Worm (Caenorhabditis elegans) whole organism, young adult: ENCODE data around the gene pot-1.

Experiments
- B0261.1 ChIP-seq: sonication (generic microtip); optimal IDR thresholded peaks from 2 replicates; lab custom pipeline; 2016; ENCODE audit warnings: mild to moderate bottlenecking, missing genetic modification characterization, moderate library complexity, missing compliant biosample characterization
- C17E4.6 ChIP-seq: fragments of 200-800 bp; sonication (Bioruptor generic); IDR thresholded peaks from 2 replicates; pipeline ENCODE4 v1.3.6; 2022; ENCODE audit warnings: missing genetic modification reagents, missing genetic modification characterization, missing compliant biosample characterization
- F22D6.2 ChIP-seq: sonication (generic microtip); optimal IDR thresholded peaks from 2 replicates; lab custom pipeline; 2016; ENCODE audit warnings: mild to moderate bottlenecking, missing genetic modification characterization, missing compliant biosample characterization
- F23B12.7 ChIP-seq: sonication (generic microtip); optimal IDR thresholded peaks from 2 replicates; lab custom pipeline; 2017; ENCODE audit warnings: missing genetic modification characterization, mild to moderate bottlenecking, missing compliant biosample characterization, antibody characterized with exemption, moderate library complexity; ENCODE audit not compliant: insufficient read depth
- F33H1.4 ChIP-seq: fragments of 200-800 bp; sonication (Bioruptor generic); IDR thresholded peaks from 2 replicates; pipeline ENCODE4 v1.3.6; 2022; ENCODE audit warnings: missing genetic modification reagents, missing genetic modification characterization, missing compliant biosample characterization
- F37B4.10 ChIP-seq: fragments of 200-800 bp; sonication (Bioruptor generic); IDR thresholded peaks from 2 replicates; pipeline ENCODE4 v1.3.6; 2022; ENCODE audit warnings: missing genetic modification characterization, missing compliant biosample characterization
- F52B5.7 ChIP-seq: sonication (generic microtip); optimal IDR thresholded peaks from 2 replicates; lab custom pipeline; 2016; ENCODE audit warnings: mild to moderate bottlenecking, missing genetic modification characterization, missing compliant biosample characterization
- K12H6.12 ChIP-seq: fragments of 200-800 bp; sonication (Bioruptor generic); optimal IDR thresholded peaks from 2 replicates; lab custom pipeline; 2018; ENCODE audit warnings: mild to moderate bottlenecking, missing genetic modification characterization, missing compliant biosample characterization
- Y95B8A.8 ChIP-seq: fragments of 200-800 bp; sonication (Bioruptor generic); IDR thresholded peaks from 2 replicates; pipeline ENCODE4 v1.3.6; 2022; ENCODE audit warnings: missing genetic modification reagents, missing genetic modification characterization, missing compliant biosample characterization
- ama-1 ChIP-seq, 3 experiments: fragments of 150-350 bp in 1 of 3; sonication (generic microtip) in 2 of 3; optimal IDR thresholded peaks; 2 replicates each; lab custom pipeline; 2014 to 2018; ENCODE audit warnings: missing biosample characterization in 2 of 3, missing genetic modification characterization in 2 of 3, missing genetic modification reagents in 2 of 3
- atf-7 ChIP-seq: sonication (generic microtip); optimal IDR thresholded peaks from 2 replicates; lab custom pipeline; 2017; ENCODE audit warnings: mild to moderate bottlenecking, missing genetic modification characterization, missing compliant biosample characterization
- attf-6 ChIP-seq: fragments of 200-800 bp; sonication (Bioruptor generic); IDR thresholded peaks from 2 replicates; pipeline ENCODE4 v1.3.6; 2022; ENCODE audit warnings: missing genetic modification reagents, missing genetic modification characterization, missing compliant biosample characterization
- bed-2 ChIP-seq: fragments of 200-800 bp; sonication (Bioruptor generic); IDR thresholded peaks from 2 replicates; pipeline ENCODE4 v1.3.6; 2022; ENCODE audit warnings: missing genetic modification reagents, missing genetic modification characterization, missing compliant biosample characterization
- ccch-3 ChIP-seq: fragments of 200-800 bp; sonication (Bioruptor generic); optimal IDR thresholded peaks from 2 replicates; lab custom pipeline; 2018; ENCODE audit warnings: mild to moderate bottlenecking, missing genetic modification characterization, missing compliant biosample characterization
- cebp-2 ChIP-seq: fragments of 200-800 bp; sonication (Bioruptor generic); IDR thresholded peaks from 2 replicates; pipeline ENCODE4 v1.3.6; 2022; ENCODE audit warnings: missing genetic modification characterization, missing compliant biosample characterization
- ceh-100 ChIP-seq: fragments of 200-800 bp; sonication (Bioruptor generic); IDR thresholded peaks from 2 replicates; pipeline ENCODE4 v1.3.6; 2022; ENCODE audit warnings: missing genetic modification reagents, missing genetic modification characterization, missing compliant biosample characterization
- ceh-79 ChIP-seq: sonication (generic microtip); optimal IDR thresholded peaks from 2 replicates; lab custom pipeline; 2017; ENCODE audit warnings: mild to moderate bottlenecking, missing genetic modification characterization, missing compliant biosample characterization
- ceh-91 ChIP-seq: fragments of 200-800 bp; sonication (Bioruptor generic); IDR thresholded peaks from 2 replicates; pipeline ENCODE4 v1.3.6; 2022; ENCODE audit warnings: missing genetic modification reagents, missing genetic modification characterization, missing compliant biosample characterization
- dpff-1 ChIP-seq: sonication (generic microtip); optimal IDR thresholded peaks from 2 replicates; lab custom pipeline; 2017; ENCODE audit warnings: mild to moderate bottlenecking, missing genetic modification characterization, missing compliant biosample characterization
- efl-1 ChIP-seq: fragments of 150-350 bp; optimal IDR thresholded peaks from 2 replicates; lab custom pipeline; 2014; ENCODE audit warnings: missing biosample characterization, missing genetic modification reagents, missing genetic modification characterization
- ekl-4 ChIP-seq: fragments of 200-800 bp; sonication (Bioruptor generic); IDR thresholded peaks from 2 replicates; pipeline ENCODE4 v1.3.6; 2022; ENCODE audit warnings: missing genetic modification reagents, missing genetic modification characterization, missing compliant biosample characterization
- hrde-1 ChIP-seq: sonication (generic microtip); optimal IDR thresholded peaks from 2 replicates; lab custom pipeline; 2016; ENCODE audit warnings: missing genetic modification characterization, mild to moderate bottlenecking, missing compliant biosample characterization, moderate library complexity, missing genotype, missing genetic modification reagents, borderline replicate concordance
- lin-26 ChIP-seq: fragments of 200-800 bp; sonication (Bioruptor generic); IDR thresholded peaks from 2 replicates; pipeline ENCODE4 v1.3.6; 2022; ENCODE audit warnings: missing genetic modification reagents, missing genetic modification characterization, missing compliant biosample characterization
- lin-35 ChIP-seq, 3 experiments: fragments of 150-350 bp in 2 of 3; sonication (generic microtip) in 1 of 3; optimal IDR thresholded peaks; 2 replicates each; lab custom pipeline; 2014 to 2018; ENCODE audit warnings: missing biosample characterization in 3 of 3, missing genetic modification characterization in 3 of 3, missing genetic modification reagents in 3 of 3
- lsy-27 ChIP-seq: sonication (generic microtip); optimal IDR thresholded peaks from 2 replicates; lab custom pipeline; 2017; ENCODE audit warnings: missing genetic modification characterization, mild to moderate bottlenecking, missing compliant biosample characterization, antibody characterized with exemption, missing genotype, borderline replicate concordance; ENCODE audit not compliant: insufficient read depth
- madf-3 ChIP-seq: fragments of 200-800 bp; sonication (Bioruptor generic); IDR thresholded peaks from 2 replicates; pipeline ENCODE4 v1.3.6; 2022; ENCODE audit warnings: missing genetic modification reagents, missing genetic modification characterization, missing compliant biosample characterization
- madf-6 ChIP-seq: fragments of 200-800 bp; sonication (Bioruptor generic); IDR thresholded peaks from 2 replicates; pipeline ENCODE4 v1.3.6; 2022; ENCODE audit warnings: missing genetic modification reagents, missing genetic modification characterization, missing compliant biosample characterization
- madf-8 ChIP-seq: fragments of 200-800 bp; sonication (Bioruptor generic); conservative IDR thresholded peaks from 2 replicates; pipeline ENCODE4 v1.3.6; 2022; ENCODE audit warnings: missing genetic modification reagents, missing genetic modification characterization, missing compliant biosample characterization
- mel-28 ChIP-seq: sonication (generic microtip); optimal IDR thresholded peaks from 2 replicates; lab custom pipeline; 2016; ENCODE audit warnings: borderline replicate concordance, mild to moderate bottlenecking, missing genetic modification characterization, missing compliant biosample characterization
- nfya-2 ChIP-seq: fragments of 200-800 bp; sonication (Bioruptor generic); IDR thresholded peaks from 2 replicates; pipeline ENCODE4 v1.3.6; 2022; ENCODE audit warnings: missing genetic modification reagents, missing genetic modification characterization, missing compliant biosample characterization
- nhr-179 ChIP-seq: sonication (generic microtip); optimal IDR thresholded peaks from 2 replicates; lab custom pipeline; 2016; ENCODE audit warnings: mild to moderate bottlenecking, missing genetic modification characterization, missing compliant biosample characterization
- nhr-27 ChIP-seq: fragments of 200-800 bp; sonication (Bioruptor generic); optimal IDR thresholded peaks from 2 replicates; lab custom pipeline; 2018; ENCODE audit warnings: mild to moderate bottlenecking, missing genetic modification characterization, moderate library complexity, missing compliant biosample characterization
- nhr-90 ChIP-seq: sonication (generic microtip); optimal IDR thresholded peaks from 2 replicates; lab custom pipeline; 2016; ENCODE audit warnings: missing genotype, mild to moderate bottlenecking, missing genetic modification characterization, missing compliant biosample characterization
- rcor-1 ChIP-seq: fragments of 200-800 bp; sonication (Bioruptor generic); IDR thresholded peaks from 2 replicates; pipeline ENCODE4 v1.3.6; 2022; ENCODE audit warnings: missing genetic modification reagents, missing genetic modification characterization, missing compliant biosample characterization
- rec-8 ChIP-seq, 2 experiments: sonication (generic microtip); optimal IDR thresholded peaks; 2 replicates each; lab custom pipeline; 2016; ENCODE audit warnings: mild to moderate bottlenecking in 2 of 2, missing genetic modification characterization in 2 of 2, missing genetic modification reagents in 2 of 2, missing genotype in 2 of 2, missing biosample characterization in 1 of 2, missing compliant biosample characterization in 1 of 2, moderate library complexity in 1 of 2
- repo-1 ChIP-seq: sonication (generic microtip); optimal IDR thresholded peaks from 2 replicates; lab custom pipeline; 2017; ENCODE audit warnings: mild to moderate bottlenecking, missing genetic modification characterization, missing compliant biosample characterization
- sdz-38 ChIP-seq: sonication (generic microtip); optimal IDR thresholded peaks from 2 replicates; lab custom pipeline; 2016; ENCODE audit warnings: missing genotype, missing genetic modification characterization, missing compliant biosample characterization
- snpc-1.1 ChIP-seq: sonication (generic microtip); optimal IDR thresholded peaks from 2 replicates; lab custom pipeline; 2017; ENCODE audit warnings: missing genetic modification characterization, mild to moderate bottlenecking, missing compliant biosample characterization, antibody characterized with exemption, moderate library complexity, missing genotype, missing genetic modification reagents; ENCODE audit not compliant: insufficient read depth
- somi-1 ChIP-seq: fragments of 200-800 bp; sonication (Bioruptor generic); optimal IDR thresholded peaks from 2 replicates; lab custom pipeline; 2018; ENCODE audit warnings: mild to moderate bottlenecking, missing genetic modification characterization, missing compliant biosample characterization
- sptf-2 ChIP-seq: fragments of 200-800 bp; sonication (Bioruptor generic); optimal IDR thresholded peaks from 2 replicates; lab custom pipeline; 2018; ENCODE audit warnings: mild to moderate bottlenecking, missing genetic modification characterization, missing compliant biosample characterization
- tbp1 ChIP-seq: fragments of 200-800 bp; sonication (Bioruptor generic); optimal IDR thresholded peaks from 2 replicates; lab custom pipeline; 2018; ENCODE audit warnings: mild to moderate bottlenecking, missing genetic modification characterization, missing compliant biosample characterization
- tlf-1 ChIP-seq: fragments of 200-800 bp; sonication (Bioruptor generic); optimal IDR thresholded peaks from 2 replicates; lab custom pipeline; 2018; ENCODE audit warnings: mild to moderate bottlenecking, missing genetic modification characterization, missing compliant biosample characterization
- unc-130 ChIP-seq: sonication (generic microtip); optimal IDR thresholded peaks from 2 replicates; lab custom pipeline; 2016; ENCODE audit warnings: missing genetic modification reagents, missing genetic modification characterization, missing compliant biosample characterization
- xnd-1 ChIP-seq: sonication (generic microtip); optimal IDR thresholded peaks from 2 replicates; lab custom pipeline; 2016; ENCODE audit warnings: missing genotype, missing genetic modification reagents, missing genetic modification characterization, missing compliant biosample characterization
- zim-3 ChIP-seq: sonication (generic microtip); optimal IDR thresholded peaks from 2 replicates; lab custom pipeline; 2017; ENCODE audit warnings: mild to moderate bottlenecking, missing genetic modification characterization, moderate library complexity, missing compliant biosample characterization
- ztf-18 ChIP-seq: sonication (generic microtip); optimal IDR thresholded peaks from 2 replicates; lab custom pipeline; 2016; ENCODE audit warnings: missing genotype, mild to moderate bottlenecking, missing genetic modification characterization, missing compliant biosample characterization
- ztf-6 ChIP-seq: fragments of 200-800 bp; sonication (Bioruptor generic); IDR thresholded peaks from 2 replicates; pipeline ENCODE4 v1.3.6; 2022; ENCODE audit warnings: missing genetic modification reagents, missing genetic modification characterization, missing compliant biosample characterization

The pot-1 gene

ce11 chrIII:7142172-7142601 is 8.7 kb upstream of the pot-1 start (continued):
- TF ChIP-seq atf-7 (no peak), zim-3 (tag; lab: Kevin White, UChicago) (no peak), F33H1.4 (GFP tag; lab: Robert Waterston, UW) (peak; percentile 56), xnd-1 (tag; lab: Kevin White, UChicago) (no peak), ama-1 (optimal IDR thresholded peaks at IDR 0.05; lab: Kevin White, UChicago) (peak; percentile 19), ama-1 (GFP tag; optimal IDR thresholded peaks at IDR 0.05; lab: Kevin White, UChicago) (peak in 1 of 2 experiments; percentile 11), rcor-1 (GFP tag; lab: Robert Waterston, UW) (peak; percentile 58; the same call in 1 of the 2 replicates), snpc-1.1 (peak; percentile 98), rec-8 (tag; optimal IDR thresholded peaks at IDR 0.05; lab: Kevin White, UChicago) (peak in 1 of 2 experiments; percentile 44), sptf-2 (GFP tag; lab: Kevin White, UChicago) (no peak), C17E4.6 (GFP tag; lab: Robert Waterston, UW) (peak; percentile 60), ccch-3 (GFP tag; lab: Kevin White, UChicago) (no peak), tbp1 (GFP tag; lab: Kevin White, UChicago) (peak; percentile 78), F22D6.2 (tag; lab: Kevin White, UChicago) (no peak), B0261.1 (tag; lab: Kevin White, UChicago) (no peak), ekl-4 (peak; percentile 80), lin-35 (GFP tag; optimal IDR thresholded peaks at IDR 0.05; lab: Kevin White, UChicago) (no peak), madf-8 (GFP tag; lab: Robert Waterston, UW) (0 out of 2 replicates have a peak, but pooled peaks have one; percentile 7), madf-6 (peak; percentile 64), hrde-1 (tag; lab: Kevin White, UChicago) (peak; percentile 41), lin-26 (GFP tag; lab: Robert Waterston, UW) (peak; percentile 18; the same call in 1 of the 2 replicates), bed-2 (no peak), nhr-90 (no peak), F52B5.7 (no peak), ceh-100 (GFP tag; lab: Robert Waterston, UW) (no peak), ceh-91 (GFP tag; lab: Robert Waterston, UW) (peak; percentile 51; the same call in 1 of the 2 replicates), Y95B8A.8 (GFP tag; lab: Robert Waterston, UW) (peak; percentile 67; the same call in 1 of the 2 replicates), somi-1 (GFP tag; lab: Kevin White, UChicago) (no peak), repo-1 (tag; lab: Kevin White, UChicago) (peak; percentile 15), nhr-179 (no peak), mel-28 (tag; lab: Kevin White, UChicago) (no peak), lsy-27 (tag; lab: Kevin White, UChicago) (no peak), ztf-6 (GFP tag; lab: Robert Waterston, UW) (no peak), cebp-2 (no peak), attf-6 (GFP tag; lab: Robert Waterston, UW) (peak; percentile 96), unc-130 (GFP tag; lab: Kevin White, UChicago) (no peak), nfya-2 (no peak), ztf-18 (tag; lab: Kevin White, UChicago) (peak; percentile 4), tlf-1 (GFP tag; lab: Kevin White, UChicago) (peak; percentile 18), K12H6.12 (tag; lab: Kevin White, UChicago) (no peak), efl-1 (GFP tag; lab: Kevin White, UChicago) (no peak), sdz-38 (tag; lab: Kevin White, UChicago) (no peak), nhr-27 (tag; lab: Kevin White, UChicago) (no peak), dpff-1 (tag; lab: Kevin White, UChicago) (peak; percentile 30), F23B12.7 (no peak), F37B4.10 (GFP tag; lab: Robert Waterston, UW) (no peak), ceh-79 (tag; lab: Kevin White, UChicago) (no peak), madf-3 (GFP tag; lab: Robert Waterston, UW) (peak; percentile 77; the same call in 1 of the 2 replicates)
